Worm (Caenorhabditis elegans) whole organism, L1 larva: Measurements from ENCODE around the gene adt-1.

ENCODE experiments used
- ama-1 ChIP-seq: fragments of 150-350 bp; optimal IDR thresholded peaks from 2 replicates; lab custom pipeline; 2014
- blmp-1 ChIP-seq: fragments of 150-350 bp; optimal IDR thresholded peaks from 2 replicates; lab custom pipeline; 2014; ENCODE audit warnings: missing biosample characterization, missing genetic modification characterization
- efl-1 ChIP-seq, 4 experiments: fragments of 150-350 bp; optimal IDR thresholded peaks in 3 of 4; peaks in 1 of 4; 1 replicate in 1 of 4; 2 replicates in 3 of 4; lab custom pipeline; 2014; ENCODE audit warnings: missing biosample characterization in 2 of 4, missing genetic modification characterization in 2 of 4, missing genetic modification reagents in 2 of 4
- efl-3 ChIP-seq: fragments of 200-800 bp; sonication (Bioruptor generic); optimal IDR thresholded peaks from 2 replicates; lab custom pipeline; 2018; ENCODE audit warnings: mild to moderate bottlenecking, missing genetic modification characterization, missing compliant biosample characterization
- elt-2 ChIP-seq: sonication (generic microtip); optimal IDR thresholded peaks from 2 replicates; lab custom pipeline; 2016; ENCODE audit warnings: missing genetic modification characterization, mild to moderate bottlenecking, inconsistent platforms, missing compliant biosample characterization, missing genetic modification reagents
- ets-5 ChIP-seq: fragments of 200-800 bp; sonication (Bioruptor generic); IDR thresholded peaks from 2 replicates; pipeline ENCODE4 v1.3.6; 2022; ENCODE audit warnings: missing genetic modification characterization, missing compliant biosample characterization
- fos-1 ChIP-seq: fragments of 150-350 bp; optimal IDR thresholded peaks from 2 replicates; lab custom pipeline; 2014; ENCODE audit warnings: missing biosample characterization, missing genetic modification characterization
- grh-1 ChIP-seq: fragments of 200-800 bp; sonication (Bioruptor generic); IDR thresholded peaks from 2 replicates; pipeline ENCODE4 v1.3.6; 2022; ENCODE audit warnings: missing genetic modification reagents, missing genetic modification characterization, missing compliant biosample characterization
- hlh-17 ChIP-seq: fragments of 200-800 bp; sonication (Bioruptor generic); optimal IDR thresholded peaks from 2 replicates; lab custom pipeline; 2018; ENCODE audit warnings: missing genetic modification characterization, mild to moderate bottlenecking, missing compliant biosample characterization, moderate library complexity, borderline replicate concordance
- hlh-4 ChIP-seq: sonication (generic microtip); optimal IDR thresholded peaks from 2 replicates; lab custom pipeline; 2016; ENCODE audit warnings: mild to moderate bottlenecking, missing genetic modification characterization, missing compliant biosample characterization
- hpl-2 ChIP-seq: fragments of 150-350 bp; optimal IDR thresholded peaks from 2 replicates; lab custom pipeline; 2014; ENCODE audit warnings: missing biosample characterization, missing genetic modification reagents, missing genetic modification characterization
- irx-1 ChIP-seq: sonication (generic microtip); optimal IDR thresholded peaks from 2 replicates; lab custom pipeline; 2016; ENCODE audit warnings: missing genetic modification characterization, missing compliant biosample characterization
- jun-1 ChIP-seq: fragments of 150-350 bp; optimal IDR thresholded peaks from 2 replicates; lab custom pipeline; 2014; ENCODE audit warnings: missing biosample characterization, missing genetic modification reagents, missing genetic modification characterization
- lin-13 ChIP-seq: fragments of 150-350 bp; optimal IDR thresholded peaks from 2 replicates; lab custom pipeline; 2014; ENCODE audit warnings: missing biosample characterization, missing genetic modification reagents, missing genetic modification characterization
- lin-14 ChIP-seq: fragments of 200-800 bp; sonication (Bioruptor generic); optimal IDR thresholded peaks from 2 replicates; lab custom pipeline; 2018; ENCODE audit warnings: mild to moderate bottlenecking, missing genetic modification characterization, moderate library complexity, missing compliant biosample characterization
- lin-15B ChIP-seq: fragments of 150-350 bp; sonication (generic microtip); optimal IDR thresholded peaks from 3 replicates; lab custom pipeline; 2014; ENCODE audit warnings: missing biosample characterization, missing genetic modification characterization
- lir-3 ChIP-seq: sonication (generic microtip); optimal IDR thresholded peaks from 2 replicates; lab custom pipeline; 2016; ENCODE audit warnings: mild to moderate bottlenecking, missing genetic modification characterization, moderate library complexity, missing compliant biosample characterization; ENCODE audit not compliant: poor library complexity
- mab-9 ChIP-seq: fragments of 200-800 bp; sonication (Bioruptor generic); IDR thresholded peaks from 2 replicates; pipeline ENCODE4 v1.3.6; 2022; ENCODE audit warnings: missing genetic modification reagents, missing genetic modification characterization, missing compliant biosample characterization
- mdl-1 ChIP-seq, 2 experiments: fragments of 150-350 bp; optimal IDR thresholded peaks; 2 replicates each; lab custom pipeline; 2014 to 2017; ENCODE audit warnings: missing biosample characterization in 2 of 2, missing genetic modification characterization in 2 of 2, inconsistent platforms in 1 of 2
- mep-1 ChIP-seq: fragments of 150-350 bp; optimal IDR thresholded peaks from 2 replicates; lab custom pipeline; 2014; ENCODE audit warnings: missing biosample characterization, missing genetic modification characterization
- nhr-19 ChIP-seq: fragments of 200-800 bp; sonication (Bioruptor generic); conservative IDR thresholded peaks from 2 replicates; pipeline ENCODE4 v1.3.6; 2022; ENCODE audit warnings: missing genetic modification characterization, missing compliant biosample characterization
- nhr-20 ChIP-seq: sonication (generic microtip); optimal IDR thresholded peaks from 2 replicates; lab custom pipeline; 2016; ENCODE audit warnings: mild to moderate bottlenecking, missing genetic modification characterization, missing compliant biosample characterization
- nhr-47 ChIP-seq: sonication (generic microtip); optimal IDR thresholded peaks from 2 replicates; lab custom pipeline; 2016; ENCODE audit warnings: mild to moderate bottlenecking, missing genetic modification characterization, moderate library complexity, missing compliant biosample characterization
- nhr-71 ChIP-seq: sonication (generic microtip); optimal IDR thresholded peaks from 2 replicates; lab custom pipeline; 2016; ENCODE audit warnings: mild to moderate bottlenecking, missing genetic modification characterization, moderate library complexity, missing compliant biosample characterization
- nhr-76 ChIP-seq: sonication (generic microtip); optimal IDR thresholded peaks from 2 replicates; lab custom pipeline; 2017; ENCODE audit warnings: missing biosample characterization, missing genetic modification characterization
- nhr-84 ChIP-seq: sonication (generic microtip); optimal IDR thresholded peaks from 2 replicates; lab custom pipeline; 2017; ENCODE audit warnings: missing biosample characterization, missing genetic modification characterization
- nhr-85 ChIP-seq: sonication (generic microtip); peaks from one replicate; lab custom pipeline; 2016; ENCODE audit warnings: missing genetic modification characterization, inconsistent platforms, missing compliant biosample characterization
- nhr-90 ChIP-seq: sonication (generic microtip); optimal IDR thresholded peaks from 2 replicates; lab custom pipeline; 2016; ENCODE audit warnings: mild to moderate bottlenecking, missing genetic modification characterization, missing compliant biosample characterization; ENCODE audit not compliant: poor library complexity
- pag-3 ChIP-seq: sonication (generic microtip); optimal IDR thresholded peaks from 2 replicates; lab custom pipeline; 2017; ENCODE audit warnings: missing genetic modification characterization, mild to moderate bottlenecking, missing compliant biosample characterization, antibody characterized with exemption, borderline replicate concordance; ENCODE audit not compliant: insufficient read depth
- rnt-1 ChIP-seq: sonication (generic microtip); optimal IDR thresholded peaks from 2 replicates; lab custom pipeline; 2016; ENCODE audit warnings: mild to moderate bottlenecking, missing genetic modification characterization, moderate library complexity, missing compliant biosample characterization
- snpc-4 ChIP-seq: fragments of 150-350 bp; optimal IDR thresholded peaks from 2 replicates; lab custom pipeline; 2014; ENCODE audit warnings: missing biosample characterization, missing genetic modification characterization
- snu-23 ChIP-seq: sonication (generic microtip); optimal IDR thresholded peaks from 2 replicates; lab custom pipeline; 2016; ENCODE audit warnings: missing genetic modification characterization, missing compliant biosample characterization
- tlp-1 ChIP-seq: fragments of 150-350 bp; optimal IDR thresholded peaks from 2 replicates; lab custom pipeline; 2014; ENCODE audit warnings: missing biosample characterization, missing genetic modification characterization
- unc-30 ChIP-seq: sonication (generic microtip); optimal IDR thresholded peaks from 2 replicates; lab custom pipeline; 2017; ENCODE audit warnings: missing biosample characterization, missing genetic modification characterization
- vab-15 ChIP-seq: sonication (generic microtip); optimal IDR thresholded peaks from 2 replicates; lab custom pipeline; 2017; ENCODE audit warnings: missing genotype, mild to moderate bottlenecking, missing genetic modification characterization, missing compliant biosample characterization
- ztf-11 ChIP-seq, 2 experiments: sonication (generic microtip); optimal IDR thresholded peaks; 2 replicates each; lab custom pipeline; 2016 to 2017; ENCODE audit warnings: missing genetic modification characterization in 2 of 2, missing biosample characterization in 1 of 2, missing compliant biosample characterization in 1 of 2

Gene adt-1

ce11 chrX:12671638-12672290, 6.9 kb upstream of the adt-1 start:
- TF ChIP-seq nhr-19 (GFP tag; lab: Robert Waterston, UW): peak; percentile 28; the same call in 1 of the 2 replicates
- peak; percentile 59 for TF ChIP-seq lin-14 (GFP tag; lab: Kevin White, UChicago)
- peak; percentile 40 for TF ChIP-seq snu-23
- peak; percentile 65 for TF ChIP-seq efl-3 (GFP tag; lab: Kevin White, UChicago)
- TF ChIP-seq rnt-1 (tag; lab: Kevin White, UChicago): peak; percentile 75
- TF ChIP-seq lir-3 (tag; lab: Kevin White, UChicago): no peak
- TF ChIP-seq nhr-90 (tag; lab: Kevin White, UChicago): peak; percentile 14
- no peak for TF ChIP-seq ama-1 (lab: Kevin White, UChicago)
- TF ChIP-seq lin-13 (GFP tag; lab: Kevin White, UChicago): no peak
- no peak for TF ChIP-seq jun-1 (tag; lab: Kevin White, UChicago)
- no peak for TF ChIP-seq irx-1
- TF ChIP-seq efl-1 (optimal IDR thresholded peaks at IDR 0.05; lab: Kevin White, UChicago): no peak
- no peak for TF ChIP-seq efl-1 (GFP tag; optimal IDR thresholded peaks at IDR 0.05 in 1 of 2; lab: Kevin White, UChicago)
- no peak for TF ChIP-seq hlh-17 (GFP tag; lab: Kevin White, UChicago)
- TF ChIP-seq nhr-20 (tag; lab: Kevin White, UChicago): peak; percentile 46
- no peak for TF ChIP-seq mab-9 (GFP tag; lab: Robert Waterston, UW)
- peak; percentile 34 for TF ChIP-seq mep-1 (tag; lab: Kevin White, UChicago)
- no peak for TF ChIP-seq hpl-2 (GFP tag; lab: Kevin White, UChicago)
- TF ChIP-seq lin-15B: no peak
- TF ChIP-seq snpc-4 (tag; lab: Kevin White, UChicago): no peak
- TF ChIP-seq unc-30 (tag; lab: Kevin White, UChicago): no peak
- peak; percentile 2 for TF ChIP-seq elt-2 (tag; lab: Kevin White, UChicago)
- no peak for TF ChIP-seq grh-1 (GFP tag; lab: Robert Waterston, UW)
- no peak for TF ChIP-seq ets-5 (GFP tag; lab: Robert Waterston, UW)
- no peak for TF ChIP-seq nhr-47 (tag; lab: Kevin White, UChicago)
- TF ChIP-seq hlh-4 (tag; lab: Kevin White, UChicago): no peak
- no peak for TF ChIP-seq fos-1 (tag; lab: Kevin White, UChicago)
- peak; percentile 96 for TF ChIP-seq nhr-85 (tag; lab: Kevin White, UChicago)
- peak; percentile 18 for TF ChIP-seq tlp-1
- no peak for TF ChIP-seq nhr-84 (tag; lab: Kevin White, UChicago)
- no peak for TF ChIP-seq vab-15
- no peak for TF ChIP-seq mdl-1 (tag; optimal IDR thresholded peaks at IDR 0.05; lab: Kevin White, UChicago)
- TF ChIP-seq nhr-71: peak; percentile 64
- no peak for TF ChIP-seq pag-3 (tag; lab: Kevin White, UChicago)

ce11 chrX:12677113-12677512, 1.5 kb upstream of the adt-1 start:
- TF ChIP-seq nhr-20 (tag; lab: Kevin White, UChicago) (no peak), efl-1 (optimal IDR thresholded peaks at IDR 0.05; lab: Kevin White, UChicago) (no peak), efl-1 (GFP tag; optimal IDR thresholded peaks at IDR 0.05 in 1 of 2; lab: Kevin White, UChicago) (peak in 1 of 2 experiments; percentile 61), blmp-1 (tag; lab: Kevin White, UChicago) (peak; percentile 94)

DNA sequence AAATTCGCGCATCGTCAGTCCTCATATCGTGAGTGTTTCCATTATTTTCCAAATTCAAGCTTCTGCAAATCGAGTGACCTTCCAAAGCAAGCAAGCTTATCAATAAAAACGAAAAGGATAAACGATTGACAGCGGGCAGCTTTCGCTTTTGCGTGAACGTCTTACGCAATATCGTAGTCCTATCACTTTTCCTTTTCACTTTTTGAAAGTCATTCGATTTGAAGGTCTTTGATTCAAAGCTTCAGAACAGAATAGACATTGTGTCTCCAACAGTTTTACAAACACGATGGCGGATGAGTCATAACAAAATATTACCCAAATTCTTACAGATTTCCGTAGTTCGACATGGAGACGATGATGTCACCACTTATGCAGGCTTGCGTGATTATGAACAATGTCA, 971 bp downstream of the adt-1 start:
- TF ChIP-seq nhr-76 (tag; lab: Kevin White, UChicago): no peak
- TF ChIP-seq blmp-1 (tag; lab: Kevin White, UChicago): peak; percentile 98
- no peak for TF ChIP-seq ztf-11 (tag; optimal IDR thresholded peaks at IDR 0.05; lab: Kevin White, UChicago)
- TF ChIP-seq, all 84 proteins: peak for 1
